Fruit fly (Drosophila melanogaster): ENCODE measurements around the gene CG10470.
A peak's percentile ranks its signal among the peaks of the same experiment; 100 is the strongest.

CG10470 gene

DNA sequence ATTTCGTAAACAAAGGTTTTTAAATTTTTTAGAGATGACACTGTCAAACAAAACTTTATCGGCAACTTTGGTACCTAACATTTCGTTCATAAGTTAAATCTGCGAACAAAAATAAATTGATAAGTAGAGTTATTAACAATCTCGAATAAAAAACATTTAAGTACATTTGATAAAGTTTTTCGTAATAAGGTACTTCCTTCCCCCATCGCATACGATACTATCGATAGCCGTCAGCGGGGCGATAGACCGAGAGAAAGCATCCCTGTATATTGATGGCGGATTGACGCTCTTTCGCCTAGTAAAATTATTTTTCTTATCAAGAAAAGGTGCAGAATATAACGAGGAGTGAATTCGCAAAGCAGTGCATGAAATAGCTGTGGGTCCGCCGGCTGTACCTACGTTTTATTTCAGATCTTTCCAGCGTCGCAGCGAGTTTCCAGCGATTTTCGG, 3.7 kb upstream of the CG10470 start, which contains the start of the genes Ttc19 and Acn:
TSS of gene Ttc19 (minus strand) at position 38 of the 450 bp plus-strand sequence.
TSS of gene Acn (plus strand) at position 245 of the 450 bp plus-strand sequence.
- peak; percentile 83 for TF ChIP-seq CG17801 (GFP tag; optimal IDR thresholded peaks at IDR 0.05; ENCODE audit: partially characterized antibody)

DNA sequence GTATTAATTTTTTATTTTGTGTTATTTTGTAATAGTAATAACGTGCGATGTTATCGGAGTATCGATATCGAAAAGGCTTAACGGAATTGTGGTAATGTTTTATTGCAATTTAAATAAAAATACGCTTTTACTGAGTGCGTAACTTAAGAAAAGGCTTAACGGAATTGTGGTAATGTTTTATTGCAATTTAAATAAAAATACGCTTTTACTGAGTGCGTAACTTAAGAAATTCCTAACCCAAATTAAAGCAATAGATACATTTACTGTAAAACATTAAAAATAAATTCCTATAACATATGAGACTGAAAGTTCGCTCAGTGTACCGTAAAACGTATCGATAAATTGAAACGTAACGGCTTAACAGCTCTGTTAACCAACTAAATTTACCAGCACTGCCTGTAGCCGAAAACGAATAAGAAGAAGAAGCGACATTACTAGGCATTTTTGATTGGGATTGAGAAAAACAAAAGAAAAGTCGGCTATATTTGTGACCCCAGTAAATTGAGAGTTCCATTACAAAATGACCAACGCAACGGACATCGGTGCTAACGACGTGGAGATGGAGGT, 2.7 kb downstream of the CG10470 start, which contains the start of gene Rpn3:
TSS of gene Rpn3 (plus strand) at position 257 of the 567 bp plus-strand sequence.
- peak; percentile 84 for TF ChIP-seq CG17801 (GFP tag; optimal IDR thresholded peaks at IDR 0.05; ENCODE audit: partially characterized antibody)

DNA sequence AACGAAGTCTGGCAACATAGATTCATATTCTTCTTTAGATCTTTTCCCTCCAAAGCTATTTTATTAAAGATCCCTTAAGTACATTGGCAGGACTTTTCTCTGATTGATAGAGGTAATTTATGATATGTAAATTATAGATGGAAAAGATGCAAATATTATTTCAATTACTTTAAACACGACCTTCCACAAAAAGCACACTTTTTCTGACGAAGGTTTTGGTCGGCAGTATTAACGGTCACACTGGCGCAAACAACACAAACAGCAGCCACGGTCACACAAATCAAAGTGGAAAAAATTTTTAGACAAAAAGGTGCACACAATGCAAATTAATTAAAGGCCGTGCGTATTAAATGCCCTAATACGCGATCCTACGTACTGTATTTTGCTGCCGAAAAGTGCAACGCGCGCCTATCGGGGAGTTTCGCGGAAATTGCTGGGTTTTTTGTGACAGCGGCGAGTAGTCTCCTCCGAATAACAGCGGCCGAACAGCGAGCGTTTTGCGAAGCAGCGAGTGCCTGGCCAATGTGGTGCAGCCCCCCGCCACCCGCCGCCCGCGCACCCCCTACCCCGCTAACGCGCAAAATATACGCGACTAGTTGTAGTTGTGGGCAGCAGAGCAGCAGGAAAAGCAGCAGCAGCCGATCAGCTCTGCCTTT, 5.1 kb downstream of the CG10470 start, which contains the start of gene CG10492:
TSS of gene CG10492 (plus strand) at position 219 of the 656 bp plus-strand sequence.
- TF ChIP-seq CG17801 (GFP tag; optimal IDR thresholded peaks at IDR 0.05; ENCODE audit: partially characterized antibody) = no peak

DNA sequence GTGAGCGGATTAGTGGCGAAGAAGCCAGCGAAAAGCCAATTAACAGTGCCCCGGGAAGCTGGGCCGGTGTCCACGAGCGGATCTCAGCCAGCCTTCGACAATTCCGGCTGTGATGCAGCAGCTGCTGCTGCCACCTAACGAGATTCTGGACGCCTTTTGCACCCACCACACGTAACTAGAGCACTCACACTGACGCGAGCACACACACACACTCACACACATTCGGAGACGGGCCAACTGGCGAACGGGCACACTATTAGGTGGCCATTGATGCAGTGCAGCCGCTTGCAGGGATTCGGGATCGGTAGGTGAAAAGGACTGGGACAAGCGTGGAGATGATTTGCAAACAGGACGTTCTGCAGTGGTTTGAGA, 5.6 kb downstream of the CG10470 start:
- TF ChIP-seq CG17801 (GFP tag; optimal IDR thresholded peaks at IDR 0.05; ENCODE audit: partially characterized antibody) = no peak

DNA sequence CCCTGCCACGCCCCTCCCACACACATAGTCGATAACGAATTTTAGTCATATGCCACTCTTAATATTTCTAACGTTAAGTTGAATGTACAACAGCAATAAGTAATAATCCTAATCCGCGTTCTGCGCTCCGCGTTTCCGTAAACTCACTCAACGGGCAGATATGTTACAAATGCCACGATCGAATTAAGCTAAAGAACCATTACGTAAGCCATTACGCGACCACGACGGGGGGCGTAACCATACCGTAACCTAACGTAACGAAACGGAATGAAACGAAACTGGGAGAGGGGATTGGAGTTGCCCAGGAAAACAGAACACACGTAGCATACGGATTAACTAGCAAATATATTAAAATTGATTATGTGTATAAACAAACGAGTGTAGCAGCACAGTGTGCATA, 8.9 kb downstream of the CG10470 start:
- TF ChIP-seq CG17801 (GFP tag; optimal IDR thresholded peaks at IDR 0.05; ENCODE audit: partially characterized antibody) = no peak

DNA sequence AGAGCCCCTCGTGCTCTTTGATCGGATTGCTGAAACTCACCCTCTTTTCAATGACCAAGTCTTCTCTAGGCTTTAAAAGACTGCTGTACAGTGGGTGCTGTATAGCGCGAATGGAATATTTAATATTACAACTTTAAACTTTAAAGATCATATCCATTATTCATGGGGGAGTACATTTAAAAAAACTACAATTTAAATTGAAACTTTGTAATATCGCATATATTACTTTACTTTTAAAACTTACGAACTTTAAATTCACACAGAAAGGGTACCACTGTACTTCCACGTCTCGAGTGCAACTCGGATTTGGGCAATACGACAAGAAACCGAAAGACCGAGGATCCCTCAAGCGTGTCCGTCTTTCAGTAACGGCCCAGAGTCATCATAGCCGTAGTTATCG, 10.0 kb downstream of the CG10470 start, which contains the start of gene Phlpp:
TSS of gene Phlpp (plus strand) at position 214 of the 400 bp plus-strand sequence.
- no peak for TF ChIP-seq CG17801 (GFP tag; optimal IDR thresholded peaks at IDR 0.05; ENCODE audit: partially characterized antibody)

DNA sequence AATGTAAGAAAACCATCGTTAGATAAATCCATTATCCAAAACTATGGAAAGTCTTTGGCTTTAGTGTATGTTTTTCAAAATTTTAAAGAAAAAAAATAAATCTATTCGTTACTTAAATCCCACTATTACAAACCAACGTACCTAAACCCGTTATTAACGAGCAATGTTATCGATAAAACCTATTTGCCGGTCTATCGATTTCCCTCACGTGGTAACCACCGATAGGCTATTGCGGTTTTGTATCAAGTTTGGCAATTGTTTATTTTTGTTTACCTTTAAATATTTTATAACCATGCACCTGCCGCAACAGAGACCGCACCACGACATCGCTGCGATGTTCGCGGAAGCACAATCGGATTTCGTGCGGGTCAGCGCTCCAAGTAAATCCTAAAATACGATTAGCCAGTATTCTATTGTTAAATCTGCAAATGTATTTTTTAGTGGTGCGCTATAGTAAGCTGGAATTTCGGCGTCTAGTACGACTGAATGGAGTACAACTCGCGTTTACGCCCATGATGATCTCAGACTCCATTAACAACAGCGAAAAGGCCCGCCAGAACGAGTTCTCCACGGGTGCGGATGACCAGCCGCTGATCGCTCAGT, 14.3 kb downstream of the CG10470 start, which contains the start of gene Dus4:
TSS of gene Dus4 (plus strand) at position 206 of the 603 bp plus-strand sequence.
- no peak for TF ChIP-seq CG17801 (GFP tag; optimal IDR thresholded peaks at IDR 0.05; ENCODE audit: partially characterized antibody)

DNA sequence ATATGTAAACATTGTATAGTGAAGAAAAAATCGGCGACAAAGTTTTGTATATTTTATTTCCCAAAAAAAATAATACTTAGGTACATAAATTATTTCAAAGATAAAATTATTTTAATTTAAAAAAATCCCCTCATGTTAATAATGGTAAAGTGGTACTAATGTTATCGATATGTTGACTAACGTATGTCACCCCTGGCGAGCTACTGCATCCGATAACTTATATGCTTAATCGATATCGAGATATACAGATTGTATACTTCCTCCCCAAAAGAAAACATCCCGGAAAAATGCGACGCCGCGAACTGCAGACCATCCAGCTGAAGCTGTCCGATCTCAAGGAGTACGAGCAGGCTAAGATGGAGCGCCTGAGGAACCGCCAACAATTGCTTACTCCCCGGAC, 15.8 kb downstream of the CG10470 start, which contains the start of gene CG17343:
TSS of gene CG17343 (plus strand) at position 224 of the 400 bp plus-strand sequence.
- peak; percentile 13 for TF ChIP-seq CG17801 (GFP tag; optimal IDR thresholded peaks at IDR 0.05; ENCODE audit: partially characterized antibody)

DNA sequence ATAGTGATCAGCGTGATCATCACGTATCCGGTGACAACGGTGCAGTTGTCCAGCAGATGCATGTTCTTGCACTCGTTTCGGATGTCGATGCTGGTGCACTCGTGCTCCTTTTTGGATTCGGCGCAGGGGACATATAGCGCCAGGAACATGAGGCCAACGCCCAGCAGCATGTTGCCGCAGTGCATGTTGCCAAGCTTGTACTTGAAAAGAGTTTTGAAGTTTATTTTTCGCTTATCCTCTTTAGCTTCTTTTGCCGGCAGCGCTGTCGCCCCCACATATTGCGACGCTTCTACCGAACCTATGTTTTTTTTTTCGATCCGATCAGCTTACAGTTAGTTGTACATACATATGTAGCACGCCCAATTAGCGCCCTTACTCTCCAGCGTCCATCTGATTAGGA, 19.5 kb downstream of the CG10470 start:
- no peak for TF ChIP-seq CG17801 (GFP tag; optimal IDR thresholded peaks at IDR 0.05; ENCODE audit: partially characterized antibody)

DNA sequence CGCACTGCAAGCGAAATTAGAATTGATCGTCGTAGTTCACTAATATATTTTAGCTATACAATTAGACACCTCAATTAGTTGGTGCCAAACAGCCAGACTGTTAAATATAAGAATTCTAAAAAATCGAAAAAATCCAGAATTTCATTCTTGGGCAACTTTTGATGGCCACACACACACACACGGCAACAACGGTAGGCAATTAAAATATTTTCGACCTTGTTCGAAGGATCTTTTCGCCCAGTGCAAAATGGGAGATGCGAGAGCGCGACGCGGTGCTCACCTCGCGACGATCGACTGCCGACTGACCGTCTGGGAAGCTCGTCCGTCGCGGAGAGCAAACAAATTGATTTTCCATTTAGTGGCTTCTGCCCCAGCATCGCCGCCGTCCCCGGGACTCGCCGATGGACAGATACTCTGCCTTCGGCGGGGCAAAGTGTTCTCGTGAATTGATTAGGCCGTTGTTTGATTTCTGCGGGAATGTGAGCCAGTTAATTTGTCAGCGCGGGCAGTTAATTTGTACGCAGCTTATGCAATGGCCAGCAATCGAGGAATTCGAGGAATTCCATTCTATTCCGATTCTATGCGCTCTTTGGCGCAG, 20.8 kb downstream of the CG10470 start, which contains the start of gene CG10702:
TSS of gene CG10702 (minus strand) at position 304 of the 598 bp plus-strand sequence.
- no peak for TF ChIP-seq CG17801 (GFP tag; optimal IDR thresholded peaks at IDR 0.05; ENCODE audit: partially characterized antibody)

DNA sequence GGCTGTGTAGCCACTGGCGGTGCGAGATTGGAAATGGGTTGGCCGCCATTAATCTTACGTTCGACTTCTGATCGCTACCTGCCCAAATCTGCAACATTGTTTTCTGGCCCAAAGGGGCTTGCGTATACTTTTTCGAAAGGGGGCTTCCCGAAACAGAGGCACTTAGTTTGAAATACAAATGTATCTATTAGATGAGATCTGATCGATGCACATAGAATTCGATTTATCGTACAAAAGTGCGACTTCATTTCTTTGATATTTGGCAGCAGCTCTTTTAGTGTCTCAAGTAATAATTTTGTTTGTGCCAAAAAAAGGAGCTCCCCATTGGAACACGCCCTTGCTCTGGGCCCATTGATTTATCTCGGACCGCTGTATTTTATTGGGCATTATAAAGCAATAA, 22.8 kb downstream of the CG10470 start:
- no peak for TF ChIP-seq CG17801 (GFP tag; optimal IDR thresholded peaks at IDR 0.05; ENCODE audit: partially characterized antibody)

DNA sequence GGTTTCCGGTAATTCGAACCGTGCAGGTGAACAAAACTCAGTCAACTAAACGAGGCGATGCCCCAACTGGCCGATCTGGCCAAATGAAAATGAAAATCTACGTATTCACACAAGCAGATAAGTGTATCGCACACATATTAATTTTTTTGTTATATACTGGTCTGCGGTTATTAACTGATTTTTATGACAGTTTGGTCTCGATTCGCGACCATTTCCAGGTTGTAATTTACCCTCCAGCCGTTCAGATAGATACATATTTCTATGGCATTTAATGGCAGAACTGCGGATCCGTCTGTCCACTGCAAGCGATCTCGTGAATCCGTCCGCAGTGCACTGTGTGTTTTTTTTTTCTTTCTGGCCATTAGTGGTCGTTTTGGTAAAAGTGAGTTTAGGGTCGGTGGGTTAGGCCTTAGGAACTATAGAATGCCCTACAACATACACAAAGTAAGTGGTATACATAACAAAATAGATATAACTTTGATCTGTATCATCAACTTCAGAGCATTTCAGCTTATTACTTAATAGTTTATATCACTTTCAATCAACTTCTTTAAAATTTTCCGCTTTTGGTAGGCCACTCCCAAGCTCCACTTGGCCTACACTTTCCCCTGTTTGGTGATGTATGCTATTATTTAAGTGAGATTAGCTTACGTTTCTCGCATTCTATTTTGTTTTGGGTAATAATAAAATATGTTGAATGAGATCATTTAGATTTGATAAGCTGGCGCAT, 25.4 kb downstream of the CG10470 start, which contains the start of gene CG17572:
TSS of gene CG17572 (minus strand) at position 51 of the 730 bp plus-strand sequence.
- no peak for TF ChIP-seq CG17801 (GFP tag; optimal IDR thresholded peaks at IDR 0.05; ENCODE audit: partially characterized antibody)

DNA sequence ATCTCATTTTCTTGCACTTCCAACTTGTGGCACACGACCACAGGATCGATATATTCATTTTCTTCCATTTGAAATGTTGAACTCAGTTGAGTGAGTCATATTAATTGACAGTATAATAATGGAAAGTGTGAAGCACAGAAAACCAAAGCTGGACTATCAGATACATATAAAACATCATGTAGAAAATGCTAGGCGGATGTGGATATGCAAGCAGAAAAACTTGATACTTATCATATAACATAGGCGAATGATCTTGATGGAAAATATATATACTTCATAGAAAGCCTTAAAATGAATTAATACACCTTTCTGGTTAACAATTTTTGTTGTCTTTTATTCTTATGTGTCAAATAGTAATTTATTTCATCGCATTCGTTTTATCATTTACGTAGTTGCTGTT, 30.1 kb downstream of the CG10470 start, which contains the start of gene CG10700:
TSS of gene CG10700 (minus strand) at position 101 of the 400 bp plus-strand sequence.
- TF ChIP-seq CG17801 (GFP tag; optimal IDR thresholded peaks at IDR 0.05; ENCODE audit: partially characterized antibody) = no peak

DNA sequence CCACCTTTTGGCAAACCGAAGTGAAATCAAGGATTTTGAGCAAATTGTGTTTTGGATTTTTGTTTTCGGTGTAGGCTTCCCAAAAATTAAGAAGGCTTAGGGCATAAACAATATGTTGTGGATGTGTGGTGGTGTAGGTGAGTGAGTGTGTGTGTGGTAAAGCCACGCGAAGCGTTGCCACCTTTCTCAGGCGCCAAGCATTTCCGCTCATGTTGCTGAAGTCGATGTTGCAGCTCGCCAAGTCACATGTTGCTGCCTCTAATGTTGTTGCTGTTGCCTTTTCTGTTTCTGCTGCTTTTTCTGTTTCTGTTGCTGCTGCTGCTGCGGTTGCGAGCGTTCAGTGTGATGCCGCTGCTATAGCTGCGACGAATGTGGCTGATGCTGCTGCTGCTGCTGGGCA, 30.9 kb downstream of the CG10470 start:
- TF ChIP-seq CG17801 (GFP tag; optimal IDR thresholded peaks at IDR 0.05; ENCODE audit: partially characterized antibody) = no peak
